Worm (Caenorhabditis elegans) whole organism, L3 larva: ENCODE results near the gene zyg-12.

Source experiments
- R02D3.7 ChIP-seq: fragments of 150-350 bp; optimal IDR thresholded peaks from 2 replicates; lab custom pipeline; 2014; ENCODE audit warnings: missing biosample characterization, missing genetic modification characterization
- ceh-82 ChIP-seq: fragments of 150-350 bp; optimal IDR thresholded peaks from 2 replicates; lab custom pipeline; 2014; ENCODE audit warnings: missing biosample characterization, missing genetic modification characterization
- egl-27 ChIP-seq: sonication (generic microtip); optimal IDR thresholded peaks from 4 replicates; lab custom pipeline; 2017; ENCODE audit warnings: missing biosample characterization, missing genetic modification reagents, missing genetic modification characterization
- elt-2 ChIP-seq: sonication (generic microtip); optimal IDR thresholded peaks from 2 replicates; lab custom pipeline; 2016; ENCODE audit warnings: missing genetic modification reagents, mild to moderate bottlenecking, missing genetic modification characterization, missing compliant biosample characterization
- nhr-12 ChIP-seq: fragments of 150-350 bp; optimal IDR thresholded peaks from 2 replicates; lab custom pipeline; 2014; ENCODE audit warnings: missing biosample characterization, missing genetic modification characterization
- nhr-25 ChIP-seq: sonication (generic microtip); optimal IDR thresholded peaks from 2 replicates; lab custom pipeline; 2017; ENCODE audit warnings: missing biosample characterization, missing genetic modification characterization
- sea-2 ChIP-seq: fragments of 150-350 bp; sonication (generic microtip); optimal IDR thresholded peaks from 4 replicates; lab custom pipeline; 2014; ENCODE audit warnings: missing biosample characterization, missing genetic modification reagents, missing genetic modification characterization
- ztf-11 ChIP-seq: fragments of 150-350 bp; optimal IDR thresholded peaks from 2 replicates; lab custom pipeline; 2014; ENCODE audit warnings: missing biosample characterization, missing genetic modification characterization

ce11 chrII:4905883-4906282 lies 43.8 kb upstream of the zyg-12 start:
- no peak for TF ChIP-seq nhr-25 (tag; lab: Kevin White, UChicago)
- TF ChIP-seq ceh-82 (tag; lab: Kevin White, UChicago): no peak
- no peak for TF ChIP-seq ztf-11 (tag; lab: Kevin White, UChicago)
- TF ChIP-seq nhr-12 (tag; lab: Kevin White, UChicago): no peak
- TF ChIP-seq egl-27 (tag; lab: Kevin White, UChicago): no peak
- TF ChIP-seq R02D3.7 (tag; lab: Kevin White, UChicago): no peak
- TF ChIP-seq sea-2 (GFP tag; lab: Kevin White, UChicago): no peak
- no peak for TF ChIP-seq elt-2
